Fruit fly (Drosophila melanogaster): ENCODE results near the gene crb.
A peak's percentile ranks its signal among the peaks of the same experiment; 100 is the strongest.

Gene crb

DNA sequence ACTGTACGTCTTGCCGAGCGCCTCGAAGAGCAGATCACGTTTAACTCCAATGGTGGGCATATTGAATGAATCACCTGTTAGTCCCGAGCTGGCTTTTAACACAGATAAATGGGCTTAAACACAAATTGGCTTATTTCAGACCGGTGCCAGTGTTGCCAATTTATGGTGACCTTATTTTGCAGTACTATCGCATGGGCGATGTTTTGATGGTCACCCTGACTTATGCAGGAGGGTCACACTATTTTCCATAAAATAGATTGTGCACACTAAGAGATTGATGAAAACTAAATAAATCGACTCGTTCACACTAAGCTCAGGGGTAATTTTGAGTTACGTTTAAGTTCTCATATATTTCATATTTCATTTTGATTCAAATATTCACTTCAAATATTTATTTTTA is 42.4 kb upstream of the crb start, which contains the start of gene beta-PheRS (continued):
- peak; percentile 59 for TF ChIP-seq CG17912 (GFP tag; optimal IDR thresholded peaks at IDR 0.05)
- peak; percentile 61 for TF ChIP-seq HLH54F (GFP tag; optimal IDR thresholded peaks at IDR 0.05)
- TF ChIP-seq Fer2 (tag; optimal IDR thresholded peaks at IDR 0.05), result no peak
- TF ChIP-seq lab (GFP tag; optimal IDR thresholded peaks at IDR 0.05), result no peak
- TF ChIP-seq Dip3 (GFP tag; optimal IDR thresholded peaks at IDR 0.05), result peak; percentile 28
- TF ChIP-seq CG34422 (GFP tag; IDR thresholded peaks at IDR 0.05), result peak; percentile 92
- peak; percentile 54 for TF ChIP-seq tin (GFP tag; optimal IDR thresholded peaks at IDR 0.05)
- no peak for TF ChIP-seq Kr (GFP tag; optimal IDR thresholded peaks at IDR 0.05)
- TF ChIP-seq insv (GFP tag; optimal IDR thresholded peaks at IDR 0.05), result peak in 1 of 2 experiments; percentile 42
- TF ChIP-seq CG9727 (GFP tag; optimal IDR thresholded peaks at IDR 0.05), result no peak
- no peak for TF ChIP-seq Oaz (GFP tag; IDR thresholded peaks at IDR 0.05)
- TF ChIP-seq CG31365 (tag; optimal IDR thresholded peaks at IDR 0.05), result no peak
- TF ChIP-seq CG9797 (GFP tag; optimal IDR thresholded peaks at IDR 0.05), result peak; percentile 93
- no peak for TF ChIP-seq peb (GFP tag; IDR thresholded peaks at IDR 0.05)
- TF ChIP-seq Fer1 (GFP tag; optimal IDR thresholded peaks at IDR 0.05), result no peak
- TF ChIP-seq sima (GFP tag; optimal IDR thresholded peaks at IDR 0.05), result no peak
- peak; percentile 66 for TF ChIP-seq CG13424 (tag; optimal IDR thresholded peaks at IDR 0.05)
- peak; percentile 91; the same call in 2 of the 4 replicates for TF ChIP-seq chinmo (GFP tag; IDR thresholded peaks at IDR 0.05; ENCODE audit: partially characterized antibody)
- TF ChIP-seq H2.0 (GFP tag; IDR thresholded peaks at IDR 0.05), result peak; percentile 55
- peak; percentile 16; the same call in 1 of the 3 replicates for TF ChIP-seq CG14050 (GFP tag; IDR thresholded peaks at IDR 0.05)
- TF ChIP-seq CG15073 (GFP tag; optimal IDR thresholded peaks at IDR 0.05), result no peak
- TF ChIP-seq tup (GFP tag; optimal IDR thresholded peaks at IDR 0.05), result no peak
- TF ChIP-seq CG11723 (GFP tag; optimal IDR thresholded peaks at IDR 0.05), result no peak
- TF ChIP-seq Lhr (GFP tag; optimal IDR thresholded peaks at IDR 0.05), result peak; percentile 91
- no peak for TF ChIP-seq CG6813 (GFP tag; optimal IDR thresholded peaks at IDR 0.05)
- no peak for TF ChIP-seq Atf-2 (GFP tag; optimal IDR thresholded peaks at IDR 0.05)
- no peak for TF ChIP-seq CG12236 (GFP tag; optimal IDR thresholded peaks at IDR 0.05)
- TF ChIP-seq disco-r (GFP tag; optimal IDR thresholded peaks at IDR 0.05), result no peak
- TF ChIP-seq gem (tag; optimal IDR thresholded peaks at IDR 0.05), result no peak
- TF ChIP-seq Rx (GFP tag; IDR thresholded peaks at IDR 0.05), result 0 out of 2 replicates have a peak, but pooled peaks have one; percentile 30
- TF ChIP-seq wdn (GFP tag; IDR thresholded peaks at IDR 0.05), result 0 out of 2 replicates have a peak, but pooled peaks have one; percentile 31
- peak; percentile 68 for TF ChIP-seq zen (tag; optimal IDR thresholded peaks at IDR 0.05)
- peak; percentile 58 for TF ChIP-seq CG13775 (GFP tag; optimal IDR thresholded peaks at IDR 0.05)
- TF ChIP-seq CG15601 (tag; optimal IDR thresholded peaks at IDR 0.05), result no peak
- TF ChIP-seq CG14710 (tag; optimal IDR thresholded peaks at IDR 0.05), result peak; percentile 95
- no peak for TF ChIP-seq CG12104 (GFP tag; optimal IDR thresholded peaks at IDR 0.05)
- peak; percentile 71 for TF ChIP-seq ftz-f1 (GFP tag; optimal IDR thresholded peaks at IDR 0.05)
- no peak for TF ChIP-seq CG8765 (GFP tag; IDR thresholded peaks at IDR 0.05)
- no peak for TF ChIP-seq nau (GFP tag; optimal IDR thresholded peaks at IDR 0.05)
- peak; percentile 95 for TF ChIP-seq CG17802 (tag; optimal IDR thresholded peaks at IDR 0.05)
- no peak for TF ChIP-seq CG3281 (GFP tag; optimal IDR thresholded peaks at IDR 0.05)
- no peak for TF ChIP-seq emc (GFP tag; optimal IDR thresholded peaks at IDR 0.05)
- peak; percentile 51 for TF ChIP-seq shn (GFP tag; optimal IDR thresholded peaks at IDR 0.05)
- no peak for TF ChIP-seq fd64A (GFP tag; optimal IDR thresholded peaks at IDR 0.05)
- peak; percentile 13 for TF ChIP-seq Six4 (GFP tag; optimal IDR thresholded peaks at IDR 0.05)
- TF ChIP-seq Neu2 (GFP tag; optimal IDR thresholded peaks at IDR 0.05; ENCODE audit: borderline replicate concordance), result no peak
- TF ChIP-seq CG18619 (GFP tag; optimal IDR thresholded peaks at IDR 0.05), result no peak
- peak; percentile 56; the same call in 1 of the 2 replicates for TF ChIP-seq E2f2 (GFP tag; IDR thresholded peaks at IDR 0.05)
- TF ChIP-seq odd (GFP tag; optimal IDR thresholded peaks at IDR 0.05), result no peak
- TF ChIP-seq CG12155 (GFP tag; optimal IDR thresholded peaks at IDR 0.05), result peak; percentile 52
- TF ChIP-seq CG12942 (GFP tag; optimal IDR thresholded peaks at IDR 0.05), result peak; percentile 35

All from whole organism, embryonic.